Worm (Caenorhabditis elegans): ENCODE data around the gene K09H11.9.

The K09H11.9 gene

DNA sequence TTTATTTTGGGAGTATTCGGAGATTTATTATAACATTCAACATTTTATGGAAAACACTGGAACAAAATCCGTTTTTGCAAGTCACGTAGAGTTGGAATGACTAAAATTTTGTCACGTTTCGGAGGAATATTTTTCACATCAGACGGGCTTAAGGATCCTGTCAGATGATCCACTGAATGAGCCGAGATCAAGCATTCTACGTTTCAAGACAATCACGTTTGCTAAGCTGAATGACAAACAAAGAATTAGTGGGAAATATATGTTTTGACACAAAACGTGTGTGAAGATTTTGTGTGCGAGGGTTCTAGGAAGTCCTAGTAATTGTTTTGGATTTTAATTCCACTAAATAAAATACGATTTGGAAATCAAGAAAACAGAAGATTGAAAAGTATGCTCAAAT is 23.0 kb upstream of the K09H11.9 start (continued):
- TF ChIP-seq alr-1 (tag; optimal IDR thresholded peaks at IDR 0.05; ENCODE audit: borderline replicate concordance) (no peak), ceh-8 (GFP tag; optimal IDR thresholded peaks at IDR 0.05) (no peak), C16A3.4 (tag; optimal IDR thresholded peaks at IDR 0.05) (no peak), sptf-1 (tag; optimal IDR thresholded peaks at IDR 0.05) (no peak), nhr-85 (tag) (no peak), mef-2 (tag; optimal IDR thresholded peaks at IDR 0.05) (no peak), swsn-7 (tag; optimal IDR thresholded peaks at IDR 0.05) (no peak), ztf-11 (tag; optimal IDR thresholded peaks at IDR 0.05) (no peak), nhr-20 (tag; optimal IDR thresholded peaks at IDR 0.05) (no peak), isw-1 (GFP tag; IDR thresholded peaks at IDR 0.05) (no peak), nhr-77 (tag; optimal IDR thresholded peaks at IDR 0.05) (no peak), ceh-63 (GFP tag; optimal IDR thresholded peaks at IDR 0.05) (no peak), jun-1 (tag; optimal IDR thresholded peaks at IDR 0.05) (no peak), nhr-47 (tag; optimal IDR thresholded peaks at IDR 0.05) (peak; percentile 7), nhr-11 (tag; optimal IDR thresholded peaks at IDR 0.05) (no peak), ama-1 (optimal IDR thresholded peaks at IDR 0.05) (no peak), zag-1 (tag; optimal IDR thresholded peaks at IDR 0.05) (no peak), efl-1 (optimal IDR thresholded peaks at IDR 0.05) (no peak), efl-1 (GFP tag; optimal IDR thresholded peaks at IDR 0.05 in 1 of 2) (peak in 1 of 2 experiments; percentile 87), vab-15 (tag; optimal IDR thresholded peaks at IDR 0.05) (no peak), nhr-237 (tag; optimal IDR thresholded peaks at IDR 0.05) (no peak), ceh-88 (GFP tag; IDR thresholded peaks at IDR 0.05) (no peak)

DNA sequence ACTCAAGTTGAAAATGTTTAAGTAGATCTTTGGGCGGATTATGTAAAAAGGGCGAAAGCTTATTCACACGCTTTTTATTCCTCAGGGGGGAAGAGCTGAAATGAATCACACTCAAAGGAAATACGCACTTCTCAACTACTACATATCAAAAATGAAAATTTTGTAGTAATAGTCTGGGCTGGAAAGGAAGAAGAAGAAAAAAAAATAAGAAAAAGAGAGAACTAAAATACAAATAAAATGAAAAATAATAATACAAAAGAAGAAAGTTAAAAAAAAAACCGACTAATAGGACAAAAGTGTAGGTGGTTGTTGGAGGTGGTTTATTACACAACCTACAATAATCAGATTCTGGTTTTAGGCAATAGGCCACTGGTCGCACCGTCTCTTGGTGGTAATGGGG is 19.7 kb upstream of the K09H11.9 start, which contains the start of gene K09H11.6:
Gene K09H11.6 (minus strand): TSS at position 101 of the 400 bp plus-strand sequence.
- TF ChIP-seq ceh-63 (GFP tag; optimal IDR thresholded peaks at IDR 0.05): no peak
- no peak for TF ChIP-seq swsn-7 (tag; optimal IDR thresholded peaks at IDR 0.05)
- TF ChIP-seq aha-1 (tag; optimal IDR thresholded peaks at IDR 0.05): no peak
- no peak for TF ChIP-seq irx-1 (tag; optimal IDR thresholded peaks at IDR 0.05)
- no peak for TF ChIP-seq lin-14 (GFP tag; optimal IDR thresholded peaks at IDR 0.05)

DNA sequence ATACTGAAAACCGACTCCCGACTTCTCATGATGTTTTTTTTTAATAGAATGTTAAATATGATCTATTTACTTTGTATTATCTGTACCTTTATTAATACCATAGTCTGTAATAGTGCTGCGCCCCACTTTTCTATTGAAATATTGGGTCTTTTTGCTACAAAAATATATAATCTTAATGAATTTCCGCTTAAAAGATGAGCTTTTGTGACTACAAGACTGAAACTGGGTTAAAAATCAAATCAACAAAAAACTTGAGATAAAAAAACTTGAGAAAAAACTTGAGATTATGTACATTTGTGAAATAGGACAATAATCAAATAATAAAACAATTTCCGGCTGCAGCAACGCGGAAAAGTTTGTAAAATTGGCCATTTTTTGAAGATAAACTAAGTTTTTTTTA is 14.4 kb upstream of the K09H11.9 start, which contains the start of gene K09H11.15:
Gene K09H11.15 (minus strand): TSS at position 101 of the 400 bp plus-strand sequence.
- TF ChIP-seq aly-2 (tag; optimal IDR thresholded peaks at IDR 0.05) (no peak), nhr-84 (tag; optimal IDR thresholded peaks at IDR 0.05) (no peak), lir-3 (tag; optimal IDR thresholded peaks at IDR 0.05; ENCODE audit: poor library complexity) (no peak), C16A3.4 (tag; optimal IDR thresholded peaks at IDR 0.05) (no peak), ceh-88 (GFP tag; IDR thresholded peaks at IDR 0.05) (no peak), fkh-10 (GFP tag; optimal IDR thresholded peaks at IDR 0.05) (no peak), vab-15 (tag; optimal IDR thresholded peaks at IDR 0.05) (no peak), hlh-17 (GFP tag; optimal IDR thresholded peaks at IDR 0.05; ENCODE audit: borderline replicate concordance) (no peak), zag-1 (tag; optimal IDR thresholded peaks at IDR 0.05) (no peak), irx-1 (tag; optimal IDR thresholded peaks at IDR 0.05) (no peak), lin-13 (GFP tag; optimal IDR thresholded peaks at IDR 0.05) (no peak), nhr-19 (GFP tag; conservative IDR thresholded peaks at IDR 0.05) (no peak), lin-35 (GFP tag; optimal IDR thresholded peaks at IDR 0.05) (no peak), skn-1 (tag; optimal IDR thresholded peaks at IDR 0.05) (no peak), hlh-4 (tag; optimal IDR thresholded peaks at IDR 0.05) (no peak), grh-1 (GFP tag; IDR thresholded peaks at IDR 0.05) (no peak)

ce11 chrV:5726463-5726862 is 10.1 kb upstream of the K09H11.9 start, which contains the start of gene K09H11.4:
Gene K09H11.4, minus strand, starts transcription at chrV:5726563.
- TF ChIP-seq nhr-19 (GFP tag; conservative IDR thresholded peaks at IDR 0.05): no peak
- TF ChIP-seq unc-130 (tag; optimal IDR thresholded peaks at IDR 0.05): no peak
- TF ChIP-seq nhr-76 (tag; optimal IDR thresholded peaks at IDR 0.05): no peak
